Fruit fly (Drosophila melanogaster) whole organism, embryonic: Measurements from ENCODE around the gene dbo.

ENCODE experiments used
- ATbp ChIP-seq: fragments of 200-800 bp; sonication (Bioruptor generic); optimal IDR thresholded peaks from 2 replicates; lab custom pipeline; 2017; ENCODE audit warnings: missing biosample characterization, mild to moderate bottlenecking, missing genetic modification characterization, missing genetic modification reagents
- CG10543 ChIP-seq: fragments of 200-800 bp; sonication (Bioruptor generic); optimal IDR thresholded peaks from 3 replicates; lab custom pipeline; 2017; ENCODE audit warnings: missing biosample characterization, mild to moderate bottlenecking, missing genetic modification characterization, moderate library complexity
- CG12769 ChIP-seq: fragments of 200-800 bp; sonication (Bioruptor generic); optimal IDR thresholded peaks from 2 replicates; lab custom pipeline; 2019; ENCODE audit warnings: missing biosample characterization, mild to moderate bottlenecking, missing genetic modification characterization, moderate library complexity
- CG13123 ChIP-seq: fragments of 200-800 bp; sonication (Bioruptor generic); optimal IDR thresholded peaks from 2 replicates; lab custom pipeline; 2016; ENCODE audit warnings: missing biosample characterization, missing genetic modification characterization
- CG13287 ChIP-seq: fragments of 200-800 bp; sonication (Bioruptor generic); IDR thresholded peaks from 2 replicates; pipeline ENCODE4 v1.3.6; 2022; ENCODE audit warnings: missing biosample characterization, missing genetic modification characterization; ENCODE audit not compliant: partially characterized antibody
- CG15073 ChIP-seq: fragments of 200-800 bp; sonication (Bioruptor generic); optimal IDR thresholded peaks from 2 replicates; lab custom pipeline; 2016; ENCODE audit warnings: missing biosample characterization, missing genetic modification characterization
- CG15269 ChIP-seq: fragments of 200-800 bp; sonication (Bioruptor generic); optimal IDR thresholded peaks from 2 replicates; lab custom pipeline; 2018; ENCODE audit warnings: missing biosample characterization, mild to moderate bottlenecking, missing genetic modification characterization, moderate library complexity
- CG15696 ChIP-seq: fragments of 200-800 bp; sonication (Bioruptor generic); optimal IDR thresholded peaks from 2 replicates; lab custom pipeline; 2019; ENCODE audit warnings: missing biosample characterization, mild to moderate bottlenecking, missing genetic modification characterization, moderate library complexity
- CG18619 ChIP-seq: fragments of 200-800 bp; sonication (Bioruptor generic); optimal IDR thresholded peaks from 3 replicates; lab custom pipeline; 2017; ENCODE audit warnings: missing biosample characterization, mild to moderate bottlenecking, missing genetic modification characterization
- CG31224 ChIP-seq: fragments of 200-800 bp; sonication (Bioruptor generic); IDR thresholded peaks from 2 replicates; pipeline ENCODE4 v1.3.6; 2022; ENCODE audit warnings: missing biosample characterization, missing genetic modification characterization
- CG3995 ChIP-seq: fragments of 200-800 bp; sonication (Bioruptor generic); optimal IDR thresholded peaks from 3 replicates; lab custom pipeline; 2016; ENCODE audit warnings: missing biosample characterization, missing genetic modification characterization
- CG7271 ChIP-seq: fragments of 200-800 bp; sonication (Bioruptor generic); optimal IDR thresholded peaks from 2 replicates; lab custom pipeline; 2018; ENCODE audit warnings: missing biosample characterization, mild to moderate bottlenecking, missing genetic modification characterization, moderate library complexity
- CG7786 ChIP-seq: fragments of 200-800 bp; sonication (Bioruptor generic); optimal IDR thresholded peaks from 2 replicates; lab custom pipeline; 2016; ENCODE audit warnings: missing biosample characterization, missing genetic modification characterization
- CG8281 ChIP-seq: fragments of 200-800 bp; sonication (Bioruptor generic); optimal IDR thresholded peaks from 2 replicates; lab custom pipeline; 2018; ENCODE audit warnings: missing biosample characterization, mild to moderate bottlenecking, missing genetic modification characterization, moderate library complexity
- CG8765 ChIP-seq: fragments of 200-800 bp; sonication (Bioruptor generic); IDR thresholded peaks from 2 replicates; pipeline ENCODE4 v1.3.6; 2022; ENCODE audit warnings: missing biosample characterization, missing genetic modification characterization
- CG8944 ChIP-seq: fragments of 200-800 bp; sonication (Bioruptor generic); optimal IDR thresholded peaks from 3 replicates; lab custom pipeline; 2016; ENCODE audit warnings: missing biosample characterization, missing genetic modification characterization
- CHES-1-like ChIP-seq: fragments of 200-800 bp; sonication (Bioruptor generic); optimal IDR thresholded peaks from 2 replicates; lab custom pipeline; 2016; ENCODE audit warnings: missing biosample characterization, missing genetic modification characterization
- CrebB ChIP-seq: fragments of 200-800 bp; sonication (Bioruptor generic); optimal IDR thresholded peaks from 3 replicates; lab custom pipeline; 2018; ENCODE audit warnings: missing biosample characterization, mild to moderate bottlenecking, missing genetic modification characterization
- Dbx ChIP-seq: fragments of 200-800 bp; sonication (Bioruptor generic); IDR thresholded peaks from 3 replicates; pipeline ENCODE4 v1.3.6; 2022; ENCODE audit warnings: missing biosample characterization, missing genetic modification characterization
- Dek ChIP-seq: fragments of 200-800 bp; sonication (Bioruptor generic); optimal IDR thresholded peaks from 3 replicates; lab custom pipeline; 2019; ENCODE audit warnings: missing biosample characterization, mild to moderate bottlenecking, missing genetic modification characterization, moderate library complexity
- Doc3 ChIP-seq: fragments of 200-800 bp; sonication (Bioruptor generic); IDR thresholded peaks from 3 replicates; pipeline ENCODE4 v1.3.6; 2022; ENCODE audit warnings: missing biosample characterization, missing genetic modification characterization; ENCODE audit not compliant: partially characterized antibody
- Fer1 ChIP-seq: fragments of 200-800 bp; sonication (Bioruptor generic); optimal IDR thresholded peaks from 2 replicates; lab custom pipeline; 2017; ENCODE audit warnings: missing biosample characterization, mild to moderate bottlenecking, missing genetic modification characterization
- H2.0 ChIP-seq: fragments of 200-800 bp; sonication (Bioruptor generic); IDR thresholded peaks from 2 replicates; pipeline ENCODE4 v1.3.6; 2022; ENCODE audit warnings: missing biosample characterization, missing genetic modification characterization
- Hr78 ChIP-seq, 2 experiments: fragments of 200-800 bp in 1 of 2; fragments of >200 bp in 1 of 2; sonication (Bioruptor generic) in 1 of 2; optimal IDR thresholded peaks; 2 replicates each; lab custom pipeline; 2017 to 2019; ENCODE audit warnings: missing biosample characterization in 2 of 2, missing genetic modification characterization in 2 of 2, mild to moderate bottlenecking in 1 of 2, moderate library complexity in 1 of 2
- Mad ChIP-seq: fragments of 200-800 bp; sonication (Bioruptor generic); optimal IDR thresholded peaks from 2 replicates; lab custom pipeline; 2016; ENCODE audit warnings: missing biosample characterization, missing genetic modification characterization
- Myb ChIP-seq: fragments of 200-800 bp; sonication (Bioruptor generic); optimal IDR thresholded peaks from 2 replicates; lab custom pipeline; 2016; ENCODE audit warnings: missing biosample characterization, missing genetic modification characterization
- Optix ChIP-seq: fragments of 200-800 bp; sonication (Bioruptor generic); IDR thresholded peaks from 3 replicates; pipeline ENCODE4 v1.3.6; 2022; ENCODE audit warnings: missing biosample characterization, missing genetic modification characterization
- Side ChIP-seq: fragments of 200-800 bp; sonication (Bioruptor generic); optimal IDR thresholded peaks from 2 replicates; lab custom pipeline; 2016; ENCODE audit warnings: missing biosample characterization, missing genetic modification characterization
- Taf1 ChIP-seq: fragments of 200-800 bp; sonication (Bioruptor generic); IDR thresholded peaks from 2 replicates; pipeline ENCODE4 v1.3.6; 2022; ENCODE audit warnings: missing biosample characterization, missing genetic modification characterization
- aop ChIP-seq: fragments of 200-800 bp; sonication (Bioruptor generic); IDR thresholded peaks from 2 replicates; pipeline ENCODE4 v1.3.6; 2022; ENCODE audit warnings: missing biosample characterization, missing genetic modification characterization
- ato ChIP-seq: fragments of 200-800 bp; sonication (Bioruptor generic); IDR thresholded peaks from 2 replicates; pipeline ENCODE4 v1.3.6; 2022; ENCODE audit warnings: missing biosample characterization, missing genetic modification characterization; ENCODE audit not compliant: partially characterized antibody
- cad ChIP-seq: fragments of >200 bp; optimal IDR thresholded peaks from 2 replicates; lab custom pipeline; 2017; ENCODE audit warnings: missing biosample characterization, missing genetic modification characterization
- cg ChIP-seq: fragments of 200-800 bp; sonication (Bioruptor generic); optimal IDR thresholded peaks from 3 replicates; lab custom pipeline; 2019; ENCODE audit warnings: missing biosample characterization, mild to moderate bottlenecking, missing genetic modification characterization, moderate library complexity
- eve ChIP-seq, 2 experiments: fragments of >200 bp; optimal IDR thresholded peaks; 2 replicates each; lab custom pipeline; 2017; ENCODE audit warnings: missing biosample characterization in 2 of 2, missing genetic modification characterization in 2 of 2
- ftz-f1 ChIP-seq: fragments of 200-800 bp; sonication (Bioruptor generic); optimal IDR thresholded peaks from 2 replicates; lab custom pipeline; 2016; ENCODE audit warnings: missing biosample characterization, missing genetic modification characterization
- gt ChIP-seq: fragments of 200-800 bp; sonication (Bioruptor generic); IDR thresholded peaks from 2 replicates; pipeline ENCODE4 v1.3.6; 2022; ENCODE audit warnings: missing biosample characterization, missing genetic modification characterization
- hbn ChIP-seq: fragments of 200-800 bp; sonication (Bioruptor generic); IDR thresholded peaks from 2 replicates; pipeline ENCODE4 v1.3.6; 2022; ENCODE audit warnings: missing biosample characterization, missing genetic modification characterization; ENCODE audit not compliant: partially characterized antibody
- klu ChIP-seq: fragments of 200-800 bp; sonication (Bioruptor generic); IDR thresholded peaks from 2 replicates; pipeline ENCODE4 v1.3.6; 2022; ENCODE audit warnings: missing biosample characterization, missing genetic modification characterization
- kni ChIP-seq: fragments of 200-800 bp; sonication (Bioruptor generic); optimal IDR thresholded peaks from 3 replicates; lab custom pipeline; 2017; ENCODE audit warnings: mild to moderate bottlenecking, missing biosample characterization, missing genetic modification reagents, missing genetic modification characterization
- nau ChIP-seq: fragments of 200-800 bp; sonication (Bioruptor generic); optimal IDR thresholded peaks from 3 replicates; lab custom pipeline; 2017; ENCODE audit warnings: missing biosample characterization, mild to moderate bottlenecking, missing genetic modification characterization, missing genetic modification reagents
- nom ChIP-seq: fragments of 200-800 bp; sonication (Bioruptor generic); optimal IDR thresholded peaks from 2 replicates; lab custom pipeline; 2017; ENCODE audit warnings: missing biosample characterization, missing genetic modification characterization, mild to moderate bottlenecking, moderate library complexity, missing genetic modification reagents
- pnt ChIP-seq: fragments of 200-800 bp; sonication (Bioruptor generic); optimal IDR thresholded peaks from 3 replicates; lab custom pipeline; 2016; ENCODE audit warnings: missing biosample characterization, missing genetic modification characterization
- repo ChIP-seq: fragments of 200-800 bp; sonication (Bioruptor generic); optimal IDR thresholded peaks from 2 replicates; lab custom pipeline; 2016; ENCODE audit warnings: missing biosample characterization, missing genetic modification characterization
- sens ChIP-seq: fragments of 200-800 bp; sonication (Bioruptor generic); peaks from one replicate; lab custom pipeline; 2016; ENCODE audit warnings: missing biosample characterization, missing genetic modification characterization
- sna ChIP-seq: fragments of 200-800 bp; sonication (Bioruptor generic); IDR thresholded peaks from 2 replicates; pipeline ENCODE4 v1.3.6; 2022; ENCODE audit warnings: missing biosample characterization, missing genetic modification characterization; ENCODE audit not compliant: partially characterized antibody
- sob ChIP-seq: fragments of 200-800 bp; sonication (Bioruptor generic); IDR thresholded peaks from 2 replicates; pipeline ENCODE4 v1.3.6; 2022; ENCODE audit warnings: missing biosample characterization, missing genetic modification characterization
- sqz ChIP-seq: fragments of 200-800 bp; sonication (Bioruptor generic); optimal IDR thresholded peaks from 3 replicates; lab custom pipeline; 2018; ENCODE audit warnings: missing biosample characterization, mild to moderate bottlenecking, missing genetic modification characterization
- sug ChIP-seq: fragments of 200-800 bp; optimal IDR thresholded peaks from 2 replicates; lab custom pipeline; 2019; ENCODE audit warnings: missing biosample characterization, mild to moderate bottlenecking, missing genetic modification characterization, moderate library complexity
- tin ChIP-seq: fragments of 200-800 bp; sonication (Bioruptor generic); optimal IDR thresholded peaks from 3 replicates; lab custom pipeline; 2016; ENCODE audit warnings: missing biosample characterization, missing genetic modification characterization
- twi ChIP-seq: fragments of 200-800 bp; optimal IDR thresholded peaks from 2 replicates; lab custom pipeline; 2019; ENCODE audit warnings: missing biosample characterization, mild to moderate bottlenecking, missing genetic modification characterization, moderate library complexity
- usp ChIP-seq: fragments of >200 bp; optimal IDR thresholded peaks from 2 replicates; lab custom pipeline; 2017; ENCODE audit warnings: missing biosample characterization, missing genetic modification characterization

Gene dbo

dm6 chr3L:15823780-15824423 is 2.8 kb upstream of the dbo start (continued):
- TF ChIP-seq sna (GFP tag; lab: Robert Waterston, UW) = 0 out of 2 replicates have a peak, but pooled peaks have one; percentile 6
- TF ChIP-seq gt (GFP tag; lab: Robert Waterston, UW) = no peak
- TF ChIP-seq CG7786 = no peak
- TF ChIP-seq CrebB (tag; lab: Kevin White, UChicago) = peak; percentile 14
- no peak for TF ChIP-seq Hr78 (GFP tag; optimal IDR thresholded peaks at IDR 0.05; lab: Kevin White, UChicago)
- TF ChIP-seq aop (GFP tag; lab: Robert Waterston, UW) = no peak
- peak; percentile 42 for TF ChIP-seq sug (tag; lab: Kevin White, UChicago)
- peak; percentile 28 for TF ChIP-seq ATbp (GFP tag; lab: Kevin White, UChicago)
- TF ChIP-seq H2.0 = no peak
- TF ChIP-seq nom = no peak
- peak in 1 of 2 experiments; percentile 37 for TF ChIP-seq eve (GFP tag; optimal IDR thresholded peaks at IDR 0.05; lab: Kevin White, UChicago)
- TF ChIP-seq CG15696 (tag; lab: Kevin White, UChicago) = no peak
- no peak for TF ChIP-seq Optix (GFP tag; lab: Robert Waterston, UW)
- TF ChIP-seq Mad (GFP tag; lab: Kevin White, UChicago) = no peak
- TF ChIP-seq Dbx = no peak
- peak; percentile 61 for TF ChIP-seq CG8281 (tag; lab: Kevin White, UChicago)
- no peak for TF ChIP-seq kni (GFP tag; lab: Kevin White, UChicago)
- TF ChIP-seq sob (GFP tag; lab: Robert Waterston, UW) = 0 out of 2 replicates have a peak, but pooled peaks have one; percentile 26
- no peak for TF ChIP-seq pnt
- TF ChIP-seq Dek (tag; lab: Kevin White, UChicago) = no peak
- no peak for TF ChIP-seq usp (GFP tag; lab: Kevin White, UChicago)
- TF ChIP-seq CG8765 (GFP tag; lab: Robert Waterston, UW) = no peak
- TF ChIP-seq Taf1 (GFP tag; lab: Robert Waterston, UW) = no peak
- no peak for TF ChIP-seq CHES-1-like (GFP tag; lab: Kevin White, UChicago)
- peak; percentile 15 for TF ChIP-seq cg (GFP tag; lab: Kevin White, UChicago)
- TF ChIP-seq CG12769 = no peak
- TF ChIP-seq hbn (GFP tag; lab: Robert Waterston, UW) = no peak
- TF ChIP-seq CG8944 (GFP tag; lab: Kevin White, UChicago) = no peak
- TF ChIP-seq sens (GFP tag; lab: Kevin White, UChicago) = peak; percentile 23
- TF ChIP-seq klu = no peak
- no peak for TF ChIP-seq CG15073 (GFP tag; lab: Kevin White, UChicago)
- no peak for TF ChIP-seq CG7271 (tag; lab: Kevin White, UChicago)
- peak; percentile 7 for TF ChIP-seq Fer1 (GFP tag; lab: Kevin White, UChicago)
- TF ChIP-seq CG10543 (GFP tag; lab: Kevin White, UChicago) = peak; percentile 73
- TF ChIP-seq CG15269 (tag; lab: Kevin White, UChicago) = peak; percentile 34

dm6 chr3L:15824537-15824936 is 2.2 kb upstream of the dbo start:
- TF ChIP-seq CG13287 (GFP tag; lab: Robert Waterston, UW) (no peak), ftz-f1 (GFP tag; lab: Kevin White, UChicago) (peak; percentile 39), nau (GFP tag; lab: Kevin White, UChicago) (no peak), ato (GFP tag; lab: Robert Waterston, UW) (no peak), CG13123 (no peak), CG31224 (GFP tag; lab: Robert Waterston, UW) (no peak), Doc3 (no peak), repo (GFP tag; lab: Kevin White, UChicago) (no peak), CG3995 (GFP tag; lab: Kevin White, UChicago) (no peak), tin (no peak), twi (tag; lab: Kevin White, UChicago) (peak; percentile 56), CG18619 (GFP tag; lab: Kevin White, UChicago) (no peak), cad (no peak), Myb (GFP tag; lab: Kevin White, UChicago) (no peak), Side (no peak), sqz (peak; percentile 39)
